Worm (Caenorhabditis elegans): Measurements from ENCODE around the gene F48E8.4.
A peak's percentile ranks its signal among the peaks of the same experiment; 100 is the strongest.

Gene F48E8.4

ce11 chrIII:5479493-5480167 is 26.2 kb downstream of the F48E8.4 start (continued):
- TF ChIP-seq B0035.1 (tag; optimal IDR thresholded peaks at IDR 0.05) (no peak), Y56A3A.18 (GFP tag; IDR thresholded peaks at IDR 0.05) (no peak), unc-130 (GFP tag; optimal IDR thresholded peaks at IDR 0.05) (no peak), fkh-3 (tag; optimal IDR thresholded peaks at IDR 0.05) (no peak), egrh-3 (GFP tag; IDR thresholded peaks at IDR 0.05) (peak; percentile 71; the same call in 1 of the 2 replicates), zfh-2 (GFP tag; conservative IDR thresholded peaks at IDR 0.05) (peak; percentile 86), ceh-27 (GFP tag; optimal IDR thresholded peaks at IDR 0.05) (no peak), gei-17 (GFP tag; optimal IDR thresholded peaks at IDR 0.05) (no peak), ekl-4 (GFP tag; IDR thresholded peaks at IDR 0.05) (no peak), lag-1 (GFP tag; IDR thresholded peaks at IDR 0.05) (no peak), akir-1 (GFP tag; optimal IDR thresholded peaks at IDR 0.05) (no peak), Y53G8AR.9 (GFP tag; conservative IDR thresholded peaks at IDR 0.05) (0 out of 2 replicates have a peak, but pooled peaks have one; percentile 26), sptf-2 (GFP tag; optimal IDR thresholded peaks at IDR 0.05) (no peak), B0261.1 (tag; optimal IDR thresholded peaks at IDR 0.05) (no peak), nfyb-1 (GFP tag; IDR thresholded peaks at IDR 0.05) (no peak), rec-8 (tag; optimal IDR thresholded peaks at IDR 0.05) (no peak), D2030.7 (GFP tag; IDR thresholded peaks at IDR 0.05) (no peak), nhr-120 (GFP tag; IDR thresholded peaks at IDR 0.05) (0 out of 2 replicates have a peak, but pooled peaks have one; percentile 55), mcd-1 (GFP tag; IDR thresholded peaks at IDR 0.05) (0 out of 2 replicates have a peak, but pooled peaks have one; percentile 13), F39B2.1 (GFP tag; IDR thresholded peaks at IDR 0.05) (no peak), hlh-26 (GFP tag; conservative IDR thresholded peaks at IDR 0.05) (no peak), dpl-1 (GFP tag; optimal IDR thresholded peaks at IDR 0.05) (no peak), dox-1 (GFP tag; IDR thresholded peaks at IDR 0.05) (no peak), hsf-1 (GFP tag; IDR thresholded peaks at IDR 0.05) (no peak)

- 0 out of 2 replicates have a peak, but pooled peaks have one; percentile 25 for TF ChIP-seq madf-8 (GFP tag; conservative IDR thresholded peaks at IDR 0.05)
- TF ChIP-seq egl-44 (GFP tag; IDR thresholded peaks at IDR 0.05), result no peak
- no peak for TF ChIP-seq pha-4 (tag; optimal IDR thresholded peaks at IDR 0.05)
- TF ChIP-seq efl-1 (GFP tag; optimal IDR thresholded peaks at IDR 0.05), result peak; percentile 54
- peak; percentile 53; the same call in 1 of the 2 replicates for TF ChIP-seq mcd-1 (GFP tag; IDR thresholded peaks at IDR 0.05)
- TF ChIP-seq xnd-1 (tag; optimal IDR thresholded peaks at IDR 0.05), result peak; percentile 74
- peak; percentile 78 for TF ChIP-seq madf-6 (GFP tag; IDR thresholded peaks at IDR 0.05)
- peak; percentile 92 for TF ChIP-seq lsl-1 (GFP tag; optimal IDR thresholded peaks at IDR 0.05)
- no peak for TF ChIP-seq ceh-40 (GFP tag; IDR thresholded peaks at IDR 0.05)
- peak; percentile 74 for TF ChIP-seq lin-54 (GFP tag; optimal IDR thresholded peaks at IDR 0.05)
- TF ChIP-seq F49E8.2 (tag; optimal IDR thresholded peaks at IDR 0.05; ENCODE audit: insufficient read depth), result peak; percentile 21
- TF ChIP-seq C06A6.2 (GFP tag; conservative IDR thresholded peaks at IDR 0.05), result no peak
- peak; percentile 82 for TF ChIP-seq F33H1.4 (GFP tag; IDR thresholded peaks at IDR 0.05)
Observed at ce11 chrIII:5483738-5484315, 30.4 kb downstream of the F48E8.4 start, which contains the start of the genes R02F2.7 and R02F2.4. Gene R02F2.7 (minus strand): TSS chrIII:5483773. Gene R02F2.4 (plus strand): TSS chrIII:5484289.
